Fruit fly (Drosophila melanogaster): Measurements from ENCODE around the gene Nedd8.

The Nedd8 gene

dm6 chr2L:18921246-18921645 is 30.4 kb downstream of the Nedd8 start (continued):
- TF ChIP-seq bbx (GFP tag; IDR thresholded peaks at IDR 0.05; ENCODE audit: partially characterized antibody) (no peak), CG18764 (GFP tag; optimal IDR thresholded peaks at IDR 0.05) (peak; percentile 30), C15 (GFP tag; IDR thresholded peaks at IDR 0.05) (no peak), CG14441 (GFP tag; IDR thresholded peaks at IDR 0.05) (no peak), CG5245 (GFP tag; optimal IDR thresholded peaks at IDR 0.05) (peak; percentile 73), CG9437 (GFP tag; optimal IDR thresholded peaks at IDR 0.05) (no peak), br (optimal IDR thresholded peaks at IDR 0.05) (no peak), pan (optimal IDR thresholded peaks at IDR 0.05) (no peak), pan (GFP tag; optimal IDR thresholded peaks at IDR 0.05 in 1 of 2, IDR thresholded peaks at IDR 0.05 in 1 of 2) (no peak), Doc3 (GFP tag; IDR thresholded peaks at IDR 0.05; ENCODE audit: partially characterized antibody) (no peak), seq (GFP tag; IDR thresholded peaks at IDR 0.05) (no peak), CG12942 (GFP tag; optimal IDR thresholded peaks at IDR 0.05) (peak; percentile 19), usp (GFP tag; optimal IDR thresholded peaks at IDR 0.05) (no peak), CG10209 (GFP tag; optimal IDR thresholded peaks at IDR 0.05) (peak; percentile 53), bowl (GFP tag; IDR thresholded peaks at IDR 0.05) (no peak), Xrp1 (GFP tag; IDR thresholded peaks at IDR 0.05) (peak; percentile 75), CG6689 (GFP tag; IDR thresholded peaks at IDR 0.05) (peak; percentile 41; the same call in 1 of the 2 replicates), CG15479 (GFP tag; optimal IDR thresholded peaks at IDR 0.05) (peak; percentile 13), Optix (GFP tag; IDR thresholded peaks at IDR 0.05) (no peak), tio (GFP tag; optimal IDR thresholded peaks at IDR 0.05) (peak; percentile 51), CG10565 (GFP tag; optimal IDR thresholded peaks at IDR 0.05) (no peak), Jarid2 (GFP tag; optimal IDR thresholded peaks at IDR 0.05) (peak; percentile 33), dpn (GFP tag; optimal IDR thresholded peaks at IDR 0.05) (peak in 1 of 2 experiments; percentile 29), E2f1 (GFP tag; IDR thresholded peaks at IDR 0.05) (no peak), CG6854 (GFP tag; optimal IDR thresholded peaks at IDR 0.05) (no peak), shn (GFP tag; optimal IDR thresholded peaks at IDR 0.05) (no peak), tin (GFP tag; optimal IDR thresholded peaks at IDR 0.05) (peak; percentile 48), Sox102F (GFP tag; optimal IDR thresholded peaks at IDR 0.05) (peak; percentile 47), CG10654 (GFP tag; optimal IDR thresholded peaks at IDR 0.05) (no peak), otp (GFP tag; IDR thresholded peaks at IDR 0.05) (peak; percentile 52; the same call in 1 of the 3 replicates), abd-A (tag; optimal IDR thresholded peaks at IDR 0.05) (no peak), BtbVII (GFP tag; optimal IDR thresholded peaks at IDR 0.05) (no peak), amos (GFP tag; IDR thresholded peaks at IDR 0.05; ENCODE audit: partially characterized antibody) (no peak), CG32767 (GFP tag; IDR thresholded peaks at IDR 0.05) (no peak), vnd (GFP tag; IDR thresholded peaks at IDR 0.05; ENCODE audit: partially characterized antibody) (no peak), Dfd (GFP tag; optimal IDR thresholded peaks at IDR 0.05) (no peak), tap (tag; optimal IDR thresholded peaks at IDR 0.05) (peak; percentile 45), Elba2 (GFP tag; optimal IDR thresholded peaks at IDR 0.05) (peak; percentile 46), CG11398 (GFP tag; optimal IDR thresholded peaks at IDR 0.05) (no peak), B-H2 (GFP tag; optimal IDR thresholded peaks at IDR 0.05) (no peak), gem (tag; optimal IDR thresholded peaks at IDR 0.05) (peak; percentile 80), so (GFP tag; IDR thresholded peaks at IDR 0.05) (no peak), sug (tag; optimal IDR thresholded peaks at IDR 0.05) (no peak), h (optimal IDR thresholded peaks at IDR 0.05) (no peak), CG8359 (GFP tag; optimal IDR thresholded peaks at IDR 0.05; ENCODE audit: borderline replicate concordance) (peak; percentile 44), CG15011 (GFP tag; optimal IDR thresholded peaks at IDR 0.05) (no peak), CG14965 (GFP tag; optimal IDR thresholded peaks at IDR 0.05; ENCODE audit: borderline replicate concordance) (no peak), CG12391 (tag; optimal IDR thresholded peaks at IDR 0.05) (no peak), Bteb2 (GFP tag; optimal IDR thresholded peaks at IDR 0.05) (no peak), CG2875 (GFP tag; optimal IDR thresholded peaks at IDR 0.05) (peak; percentile 42), CG12219 (GFP tag; optimal IDR thresholded peaks at IDR 0.05) (peak; percentile 29), CG8944 (GFP tag; optimal IDR thresholded peaks at IDR 0.05) (peak; percentile 15)

All from whole organism, embryonic.